Worm (Caenorhabditis elegans): Measurements from ENCODE around the gene srw-15.

ce11 chrV:15253529-15253928, 23.2 kb downstream of the srw-15 start, which contains the start of gene srbc-75:
- no peak for TF ChIP-seq med-1 (GFP tag; optimal IDR thresholded peaks at IDR 0.05; ENCODE audit: insufficient read depth)
- TF ChIP-seq ref-1 (GFP tag; conservative IDR thresholded peaks at IDR 0.05), result no peak
- no peak for TF ChIP-seq cog-1 (tag; optimal IDR thresholded peaks at IDR 0.05)
- no peak for TF ChIP-seq flt-1 (GFP tag; IDR thresholded peaks at IDR 0.05)
- no peak for TF ChIP-seq ztf-29 (GFP tag; IDR thresholded peaks at IDR 0.05)
- no peak for TF ChIP-seq klf-2 (GFP tag; conservative IDR thresholded peaks at IDR 0.05)
- no peak for TF ChIP-seq tab-1 (GFP tag; IDR thresholded peaks at IDR 0.05)
- TF ChIP-seq ztf-23 (GFP tag; IDR thresholded peaks at IDR 0.05), result no peak
